Worm (Caenorhabditis elegans) whole organism, L1 larva: ENCODE results near the gene ZK354.9.

Experiments
- C04F5.9 ChIP-seq: sonication (generic microtip); optimal IDR thresholded peaks from 2 replicates; lab custom pipeline; 2016; ENCODE audit warnings: missing genetic modification characterization, missing compliant biosample characterization
- C16A3.4 ChIP-seq: fragments of 150-350 bp; optimal IDR thresholded peaks from 2 replicates; lab custom pipeline; 2014; ENCODE audit warnings: missing biosample characterization, missing genetic modification characterization
- F16B12.6 ChIP-seq: fragments of 150-350 bp; optimal IDR thresholded peaks from 2 replicates; lab custom pipeline; 2014; ENCODE audit warnings: missing biosample characterization, missing genetic modification characterization
- Y116A8C.19 ChIP-seq: sonication (generic microtip); optimal IDR thresholded peaks from 2 replicates; lab custom pipeline; 2016; ENCODE audit warnings: missing compliant biosample characterization, missing genetic modification characterization, borderline replicate concordance
- aha-1 ChIP-seq: fragments of 150-350 bp; optimal IDR thresholded peaks from 2 replicates; lab custom pipeline; 2014; ENCODE audit warnings: missing biosample characterization, missing genetic modification characterization
- alr-1 ChIP-seq: fragments of 200-800 bp; sonication (Bioruptor generic); optimal IDR thresholded peaks from 2 replicates; lab custom pipeline; 2018; ENCODE audit warnings: borderline replicate concordance, mild to moderate bottlenecking, missing genetic modification characterization, missing compliant biosample characterization
- blmp-1 ChIP-seq: fragments of 150-350 bp; optimal IDR thresholded peaks from 2 replicates; lab custom pipeline; 2014; ENCODE audit warnings: missing biosample characterization, missing genetic modification characterization
- ceh-8 ChIP-seq: fragments of 200-800 bp; sonication (Bioruptor generic); optimal IDR thresholded peaks from 2 replicates; lab custom pipeline; 2018; ENCODE audit warnings: mild to moderate bottlenecking, missing genetic modification characterization, moderate library complexity, missing compliant biosample characterization
- ceh-90 ChIP-seq: sonication (generic microtip); optimal IDR thresholded peaks from 2 replicates; lab custom pipeline; 2016; ENCODE audit warnings: missing genetic modification characterization, missing compliant biosample characterization
- dpl-1 ChIP-seq, 3 experiments: fragments of 150-350 bp in 2 of 3; sonication (generic microtip) in 1 of 3; optimal IDR thresholded peaks; 2 replicates each; lab custom pipeline; 2014 to 2017; ENCODE audit warnings: missing biosample characterization in 3 of 3, missing genetic modification characterization in 3 of 3, missing genetic modification reagents in 3 of 3
- dsc-1 ChIP-seq: sonication (generic microtip); optimal IDR thresholded peaks from 2 replicates; lab custom pipeline; 2016; ENCODE audit warnings: mild to moderate bottlenecking, missing genetic modification characterization, missing compliant biosample characterization
- efl-1 ChIP-seq, 4 experiments: fragments of 150-350 bp; optimal IDR thresholded peaks in 3 of 4; peaks in 1 of 4; 1 replicate in 1 of 4; 2 replicates in 3 of 4; lab custom pipeline; 2014; ENCODE audit warnings: missing biosample characterization in 2 of 4, missing genetic modification characterization in 2 of 4, missing genetic modification reagents in 2 of 4
- egl-27 ChIP-seq, 2 experiments: fragments of 150-350 bp in 1 of 2; sonication (generic microtip); optimal IDR thresholded peaks; 3 replicates each; lab custom pipeline; 2017 to 2018; ENCODE audit warnings: missing biosample characterization in 2 of 2, missing genetic modification characterization in 2 of 2, missing genetic modification reagents in 2 of 2
- elt-3 ChIP-seq, 6 experiments: fragments of 150-350 bp in 1 of 6; sonication (generic microtip); optimal IDR thresholded peaks; 2 replicates each; lab custom pipeline; 2017 to 2018; ENCODE audit warnings: missing biosample characterization in 6 of 6, missing genetic modification characterization in 6 of 6, inconsistent platforms in 1 of 6
- ets-5 ChIP-seq: fragments of 200-800 bp; sonication (Bioruptor generic); IDR thresholded peaks from 2 replicates; pipeline ENCODE4 v1.3.6; 2022; ENCODE audit warnings: missing genetic modification characterization, missing compliant biosample characterization
- fkh-10 ChIP-seq: sonication (generic microtip); optimal IDR thresholded peaks from 2 replicates; lab custom pipeline; 2017; ENCODE audit warnings: missing biosample characterization, missing genetic modification reagents, missing genetic modification characterization
- fkh-4 ChIP-seq: sonication (generic microtip); optimal IDR thresholded peaks from 2 replicates; lab custom pipeline; 2016; ENCODE audit warnings: missing compliant biosample characterization, missing genetic modification characterization, borderline replicate concordance
- fos-1 ChIP-seq: fragments of 150-350 bp; optimal IDR thresholded peaks from 2 replicates; lab custom pipeline; 2014; ENCODE audit warnings: missing biosample characterization, missing genetic modification characterization
- hlh-17 ChIP-seq: fragments of 200-800 bp; sonication (Bioruptor generic); optimal IDR thresholded peaks from 2 replicates; lab custom pipeline; 2018; ENCODE audit warnings: missing genetic modification characterization, mild to moderate bottlenecking, missing compliant biosample characterization, moderate library complexity, borderline replicate concordance
- isw-1 ChIP-seq: fragments of 200-800 bp; sonication (Bioruptor generic); IDR thresholded peaks from 2 replicates; pipeline ENCODE4 v1.3.6; 2022; ENCODE audit warnings: missing genetic modification characterization, missing compliant biosample characterization
- lin-13 ChIP-seq: fragments of 150-350 bp; optimal IDR thresholded peaks from 2 replicates; lab custom pipeline; 2014; ENCODE audit warnings: missing biosample characterization, missing genetic modification reagents, missing genetic modification characterization
- lin-14 ChIP-seq: fragments of 200-800 bp; sonication (Bioruptor generic); optimal IDR thresholded peaks from 2 replicates; lab custom pipeline; 2018; ENCODE audit warnings: mild to moderate bottlenecking, missing genetic modification characterization, moderate library complexity, missing compliant biosample characterization
- lsy-2 ChIP-seq, 2 experiments: fragments of 150-350 bp; optimal IDR thresholded peaks; 2 replicates each; lab custom pipeline; 2014; ENCODE audit warnings: missing biosample characterization in 2 of 2, missing genetic modification characterization in 2 of 2
- mab-9 ChIP-seq: fragments of 200-800 bp; sonication (Bioruptor generic); IDR thresholded peaks from 2 replicates; pipeline ENCODE4 v1.3.6; 2022; ENCODE audit warnings: missing genetic modification reagents, missing genetic modification characterization, missing compliant biosample characterization
- mep-1 ChIP-seq: fragments of 150-350 bp; optimal IDR thresholded peaks from 2 replicates; lab custom pipeline; 2014; ENCODE audit warnings: missing biosample characterization, missing genetic modification characterization
- nhr-19 ChIP-seq: fragments of 200-800 bp; sonication (Bioruptor generic); conservative IDR thresholded peaks from 2 replicates; pipeline ENCODE4 v1.3.6; 2022; ENCODE audit warnings: missing genetic modification characterization, missing compliant biosample characterization
- nhr-28 ChIP-seq: fragments of 150-350 bp; optimal IDR thresholded peaks from 2 replicates; lab custom pipeline; 2014; ENCODE audit warnings: missing biosample characterization, missing genetic modification characterization
- nhr-47 ChIP-seq: sonication (generic microtip); optimal IDR thresholded peaks from 2 replicates; lab custom pipeline; 2016; ENCODE audit warnings: mild to moderate bottlenecking, missing genetic modification characterization, moderate library complexity, missing compliant biosample characterization
- nhr-71 ChIP-seq: sonication (generic microtip); optimal IDR thresholded peaks from 2 replicates; lab custom pipeline; 2016; ENCODE audit warnings: mild to moderate bottlenecking, missing genetic modification characterization, moderate library complexity, missing compliant biosample characterization
- nhr-77 ChIP-seq: fragments of 150-350 bp; optimal IDR thresholded peaks from 2 replicates; lab custom pipeline; 2014; ENCODE audit warnings: missing biosample characterization, missing genetic modification characterization
- nhr-84 ChIP-seq: sonication (generic microtip); optimal IDR thresholded peaks from 2 replicates; lab custom pipeline; 2017; ENCODE audit warnings: missing biosample characterization, missing genetic modification characterization
- nhr-90 ChIP-seq: sonication (generic microtip); optimal IDR thresholded peaks from 2 replicates; lab custom pipeline; 2016; ENCODE audit warnings: mild to moderate bottlenecking, missing genetic modification characterization, missing compliant biosample characterization; ENCODE audit not compliant: poor library complexity
- pax-3 ChIP-seq: fragments of 200-800 bp; sonication (Bioruptor generic); optimal IDR thresholded peaks from 2 replicates; lab custom pipeline; 2018; ENCODE audit warnings: mild to moderate bottlenecking, missing genetic modification characterization, moderate library complexity, missing compliant biosample characterization
- pqm-1 ChIP-seq: sonication (generic microtip); optimal IDR thresholded peaks from 3 replicates; lab custom pipeline; 2017; ENCODE audit warnings: missing biosample characterization, missing genetic modification characterization
- sox-4 ChIP-seq: sonication (generic microtip); optimal IDR thresholded peaks from 2 replicates; lab custom pipeline; 2016; ENCODE audit warnings: missing genetic modification characterization, missing compliant biosample characterization
- sptf-1 ChIP-seq: fragments of 150-350 bp; optimal IDR thresholded peaks from 2 replicates; lab custom pipeline; 2014; ENCODE audit warnings: missing biosample characterization, missing genetic modification characterization
- tlp-1 ChIP-seq: fragments of 150-350 bp; optimal IDR thresholded peaks from 2 replicates; lab custom pipeline; 2014; ENCODE audit warnings: missing biosample characterization, missing genetic modification characterization
- unc-130 ChIP-seq: fragments of 150-350 bp; optimal IDR thresholded peaks from 2 replicates; lab custom pipeline; 2017; ENCODE audit warnings: missing biosample characterization, missing genetic modification characterization, inconsistent platforms
- unc-30 ChIP-seq: sonication (generic microtip); optimal IDR thresholded peaks from 2 replicates; lab custom pipeline; 2017; ENCODE audit warnings: missing biosample characterization, missing genetic modification characterization
- unc-86 ChIP-seq: sonication (generic microtip); optimal IDR thresholded peaks from 2 replicates; lab custom pipeline; 2016; ENCODE audit warnings: missing genetic modification characterization, missing compliant biosample characterization
- unc-98 ChIP-seq: fragments of 200-800 bp; sonication (Bioruptor generic); IDR thresholded peaks from 2 replicates; pipeline ENCODE4 v1.3.6; 2022; ENCODE audit warnings: missing genetic modification characterization, missing compliant biosample characterization
- vab-15 ChIP-seq: sonication (generic microtip); optimal IDR thresholded peaks from 2 replicates; lab custom pipeline; 2017; ENCODE audit warnings: missing genotype, mild to moderate bottlenecking, missing genetic modification characterization, missing compliant biosample characterization
- xbp-1 ChIP-seq: sonication (generic microtip); optimal IDR thresholded peaks from 2 replicates; lab custom pipeline; 2016; ENCODE audit warnings: missing genetic modification characterization, missing compliant biosample characterization
- zag-1 ChIP-seq: fragments of 150-350 bp; optimal IDR thresholded peaks from 2 replicates; lab custom pipeline; 2014; ENCODE audit warnings: missing biosample characterization, missing genetic modification characterization
- ztf-11 ChIP-seq, 2 experiments: sonication (generic microtip); optimal IDR thresholded peaks; 2 replicates each; lab custom pipeline; 2016 to 2017; ENCODE audit warnings: missing genetic modification characterization in 2 of 2, missing biosample characterization in 1 of 2, missing compliant biosample characterization in 1 of 2

Gene ZK354.9

DNA sequence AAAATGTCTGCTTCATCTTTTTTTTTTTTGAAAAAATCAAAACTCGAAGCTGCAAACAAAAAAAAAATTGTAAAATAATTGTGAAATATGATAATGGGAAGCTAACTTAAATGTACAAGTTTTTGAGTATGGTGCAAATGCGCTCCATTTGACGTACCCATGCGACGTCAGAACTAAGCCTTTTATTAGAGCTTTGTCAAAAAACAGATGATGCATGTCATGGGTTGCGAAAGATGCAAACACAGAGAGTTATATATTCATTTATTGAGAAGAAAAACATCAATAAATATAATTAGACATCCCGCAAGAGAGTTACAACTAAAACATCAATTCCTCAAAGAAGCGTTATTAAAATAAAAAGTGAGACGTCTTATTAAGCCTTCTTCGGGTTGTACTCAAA is 13.5 kb downstream of the ZK354.9 start:
- TF ChIP-seq tlp-1 (tag; lab: Kevin White, UChicago) (no peak), dpl-1 (GFP tag; optimal IDR thresholded peaks at IDR 0.05; lab: Kevin White, UChicago) (no peak), fos-1 (tag; lab: Kevin White, UChicago) (no peak), dsc-1 (tag; lab: Kevin White, UChicago) (peak; percentile 58), pax-3 (tag; lab: Kevin White, UChicago) (no peak), efl-1 (optimal IDR thresholded peaks at IDR 0.05; lab: Kevin White, UChicago) (no peak), efl-1 (GFP tag; optimal IDR thresholded peaks at IDR 0.05 in 1 of 2; lab: Kevin White, UChicago) (peak in 1 of 2 experiments; percentile 54), vab-15 (no peak)
- TF ChIP-seq, all 84 proteins: peak for 2

ce11 chrIV:5291207-5291606 is 16.7 kb downstream of the ZK354.9 start:
- TF ChIP-seq unc-98 (GFP tag; lab: Robert Waterston, UW), result no peak
- TF ChIP-seq aha-1 (tag; lab: Kevin White, UChicago), result no peak
- TF ChIP-seq unc-130 (tag; lab: Kevin White, UChicago), result no peak
- no peak for TF ChIP-seq nhr-77 (tag; lab: Kevin White, UChicago)
- TF ChIP-seq sptf-1 (tag; lab: Kevin White, UChicago), result no peak
- TF ChIP-seq nhr-71 (tag; lab: Kevin White, UChicago), result no peak
- TF ChIP-seq xbp-1 (tag; lab: Kevin White, UChicago), result no peak
- no peak for TF ChIP-seq ztf-11 (tag; optimal IDR thresholded peaks at IDR 0.05; lab: Kevin White, UChicago)
- TF ChIP-seq C04F5.9 (tag; lab: Kevin White, UChicago), result no peak
- no peak for TF ChIP-seq egl-27 (tag; optimal IDR thresholded peaks at IDR 0.05; lab: Kevin White, UChicago)
- TF ChIP-seq tlp-1 (tag; lab: Kevin White, UChicago), result no peak
- TF ChIP-seq unc-30, result no peak
- TF ChIP-seq nhr-19 (GFP tag; lab: Robert Waterston, UW), result no peak
- no peak for TF ChIP-seq mab-9 (GFP tag; lab: Robert Waterston, UW)
- no peak for TF ChIP-seq lsy-2 (tag; optimal IDR thresholded peaks at IDR 0.05; lab: Kevin White, UChicago)
- TF ChIP-seq fkh-4 (tag; lab: Kevin White, UChicago), result no peak
- no peak for TF ChIP-seq vab-15
- no peak for TF ChIP-seq pqm-1 (tag; lab: Kevin White, UChicago)

DNA sequence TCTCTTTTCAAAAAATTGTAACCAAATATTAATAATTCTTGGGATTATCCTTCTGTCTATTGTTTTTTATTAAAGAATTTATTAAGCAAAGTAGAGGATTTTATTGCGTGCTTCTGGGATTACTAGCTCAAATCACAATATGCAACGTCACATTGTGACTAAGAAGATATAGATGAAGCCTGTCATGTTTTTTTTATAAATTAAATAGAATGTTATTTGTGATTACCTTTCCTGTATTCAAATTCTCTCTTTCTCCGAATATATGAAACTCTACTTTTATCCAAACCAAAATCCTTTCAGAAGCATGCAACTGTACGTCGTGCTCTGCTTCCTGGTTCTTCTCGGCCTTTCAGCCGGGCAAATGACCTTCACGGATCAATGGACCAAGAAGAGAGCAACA is 17.4 kb downstream of the ZK354.9 start, which contains the start of gene nlp-47:
nlp-47 (plus strand) TSS at position 301 of the 400 bp plus-strand sequence.
- TF ChIP-seq aha-1 (tag; lab: Kevin White, UChicago), result no peak
- no peak for TF ChIP-seq Y116A8C.19 (tag; lab: Kevin White, UChicago)
- TF ChIP-seq dsc-1 (tag; lab: Kevin White, UChicago), result peak; percentile 62
- no peak for TF ChIP-seq ets-5 (GFP tag; lab: Robert Waterston, UW)

- TF ChIP-seq fkh-10 (no peak), lin-14 (no peak), ceh-8 (GFP tag; lab: Kevin White, UChicago) (no peak), dsc-1 (tag; lab: Kevin White, UChicago) (peak; percentile 43), mep-1 (no peak), lin-13 (GFP tag; lab: Kevin White, UChicago) (no peak), ceh-90 (tag; lab: Kevin White, UChicago) (no peak), hlh-17 (GFP tag; lab: Kevin White, UChicago) (no peak), Y116A8C.19 (tag; lab: Kevin White, UChicago) (no peak), isw-1 (GFP tag; lab: Robert Waterston, UW) (no peak), xbp-1 (tag; lab: Kevin White, UChicago) (no peak), blmp-1 (tag; lab: Kevin White, UChicago) (no peak), nhr-47 (tag; lab: Kevin White, UChicago) (peak; percentile 38), fkh-4 (tag; lab: Kevin White, UChicago) (no peak), nhr-71 (tag; lab: Kevin White, UChicago) (peak; percentile 37), F16B12.6 (tag; lab: Kevin White, UChicago) (no peak), alr-1 (no peak), nhr-90 (no peak), nhr-28 (tag; lab: Kevin White, UChicago) (no peak), elt-3 (tag; optimal IDR thresholded peaks at IDR 0.05; lab: Kevin White, UChicago) (no peak), C16A3.4 (tag; lab: Kevin White, UChicago) (no peak), unc-130 (tag; lab: Kevin White, UChicago) (no peak), sox-4 (tag; lab: Kevin White, UChicago) (peak; percentile 55), unc-86 (tag; lab: Kevin White, UChicago) (no peak), zag-1 (tag; lab: Kevin White, UChicago) (no peak), nhr-84 (tag; lab: Kevin White, UChicago) (no peak)
Measured at ce11 chrIV:5288932-5289331, 19.0 kb downstream of the ZK354.9 start.
